Worm (Caenorhabditis elegans) whole organism, young adult: ENCODE measurements around the gene C31H2.3.

Experiments
- B0019.2 ChIP-seq: fragments of 200-800 bp; sonication (Bioruptor generic); conservative IDR thresholded peaks from 2 replicates; pipeline ENCODE4 v1.3.6; 2022; ENCODE audit warnings: missing genetic modification reagents, missing genetic modification characterization, missing compliant biosample characterization
- B0261.1 ChIP-seq: sonication (generic microtip); optimal IDR thresholded peaks from 2 replicates; lab custom pipeline; 2016; ENCODE audit warnings: mild to moderate bottlenecking, missing genetic modification characterization, moderate library complexity, missing compliant biosample characterization
- B0336.3 ChIP-seq: fragments of 200-800 bp; sonication (Bioruptor generic); IDR thresholded peaks from 2 replicates; pipeline ENCODE4 v1.3.6; 2022; ENCODE audit warnings: missing genetic modification characterization, missing compliant biosample characterization
- F22D6.2 ChIP-seq: sonication (generic microtip); optimal IDR thresholded peaks from 2 replicates; lab custom pipeline; 2016; ENCODE audit warnings: mild to moderate bottlenecking, missing genetic modification characterization, missing compliant biosample characterization
- F33H1.4 ChIP-seq: fragments of 200-800 bp; sonication (Bioruptor generic); IDR thresholded peaks from 2 replicates; pipeline ENCODE4 v1.3.6; 2022; ENCODE audit warnings: missing genetic modification reagents, missing genetic modification characterization, missing compliant biosample characterization
- F49E8.2 ChIP-seq: sonication (generic microtip); optimal IDR thresholded peaks from 3 replicates; lab custom pipeline; 2017; ENCODE audit warnings: missing genetic modification characterization, mild to moderate bottlenecking, missing compliant biosample characterization, antibody characterized with exemption, moderate library complexity; ENCODE audit not compliant: insufficient read depth
- F57A8.1 ChIP-seq: fragments of 200-800 bp; sonication (Bioruptor generic); optimal IDR thresholded peaks from 2 replicates; lab custom pipeline; 2018; ENCODE audit warnings: mild to moderate bottlenecking, missing genetic modification characterization, moderate library complexity, missing compliant biosample characterization
- K11D2.4 ChIP-seq: fragments of 200-800 bp; sonication (Bioruptor generic); IDR thresholded peaks from 2 replicates; pipeline ENCODE4 v1.3.6; 2022; ENCODE audit warnings: missing genetic modification reagents, missing genetic modification characterization, missing compliant biosample characterization
- Y56A3A.18 ChIP-seq: fragments of 200-800 bp; sonication (Bioruptor generic); IDR thresholded peaks from 2 replicates; pipeline ENCODE4 v1.3.6; 2022; ENCODE audit warnings: missing genetic modification reagents, missing genetic modification characterization, missing compliant biosample characterization
- ama-1 ChIP-seq, 3 experiments: fragments of 150-350 bp in 1 of 3; sonication (generic microtip) in 2 of 3; optimal IDR thresholded peaks; 2 replicates each; lab custom pipeline; 2014 to 2018; ENCODE audit warnings: missing biosample characterization in 2 of 3, missing genetic modification characterization in 2 of 3, missing genetic modification reagents in 2 of 3
- athp-1 ChIP-seq: sonication (generic microtip); optimal IDR thresholded peaks from 2 replicates; lab custom pipeline; 2017; ENCODE audit warnings: mild to moderate bottlenecking, missing genetic modification characterization, missing compliant biosample characterization
- ccch-3 ChIP-seq: fragments of 200-800 bp; sonication (Bioruptor generic); optimal IDR thresholded peaks from 2 replicates; lab custom pipeline; 2018; ENCODE audit warnings: mild to moderate bottlenecking, missing genetic modification characterization, missing compliant biosample characterization
- cebp-2 ChIP-seq: fragments of 200-800 bp; sonication (Bioruptor generic); IDR thresholded peaks from 2 replicates; pipeline ENCODE4 v1.3.6; 2022; ENCODE audit warnings: missing genetic modification characterization, missing compliant biosample characterization
- ceh-27 ChIP-seq: fragments of 200-800 bp; sonication (Bioruptor generic); optimal IDR thresholded peaks from 2 replicates; lab custom pipeline; 2018; ENCODE audit warnings: mild to moderate bottlenecking, missing genetic modification characterization, moderate library complexity, missing compliant biosample characterization
- ceh-79 ChIP-seq: sonication (generic microtip); optimal IDR thresholded peaks from 2 replicates; lab custom pipeline; 2017; ENCODE audit warnings: mild to moderate bottlenecking, missing genetic modification characterization, missing compliant biosample characterization
- die-1 ChIP-seq: sonication (generic microtip); optimal IDR thresholded peaks from 2 replicates; lab custom pipeline; 2016; ENCODE audit warnings: missing genotype, mild to moderate bottlenecking, missing genetic modification characterization, missing compliant biosample characterization
- dox-1 ChIP-seq: fragments of 200-800 bp; sonication (Bioruptor generic); IDR thresholded peaks from 2 replicates; pipeline ENCODE4 v1.3.6; 2022; ENCODE audit warnings: missing genetic modification reagents, missing genetic modification characterization, missing compliant biosample characterization
- egl-18 ChIP-seq: fragments of 200-800 bp; sonication (Bioruptor generic); IDR thresholded peaks from 2 replicates; pipeline ENCODE4 v1.3.6; 2022; ENCODE audit warnings: missing genetic modification reagents, missing genetic modification characterization, missing compliant biosample characterization
- ets-4 ChIP-seq: fragments of 200-800 bp; sonication (Bioruptor generic); optimal IDR thresholded peaks from 2 replicates; lab custom pipeline; 2018; ENCODE audit warnings: mild to moderate bottlenecking, missing genetic modification characterization, missing compliant biosample characterization
- fkh-3 ChIP-seq: sonication (generic microtip); optimal IDR thresholded peaks from 2 replicates; lab custom pipeline; 2016; ENCODE audit warnings: mild to moderate bottlenecking, missing genetic modification characterization, missing compliant biosample characterization
- him-1 ChIP-seq: sonication (generic microtip); optimal IDR thresholded peaks from 2 replicates; lab custom pipeline; 2016; ENCODE audit warnings: missing genotype, missing genetic modification reagents, missing genetic modification characterization, missing compliant biosample characterization
- hlh-26 ChIP-seq: fragments of 200-800 bp; sonication (Bioruptor generic); conservative IDR thresholded peaks from 2 replicates; pipeline ENCODE4 v1.3.6; 2022; ENCODE audit warnings: missing genetic modification reagents, missing genetic modification characterization, missing compliant biosample characterization
- hmg-20 ChIP-seq: fragments of 200-800 bp; sonication (Bioruptor generic); IDR thresholded peaks from 2 replicates; pipeline ENCODE4 v1.3.6; 2022; ENCODE audit warnings: missing genetic modification reagents, missing genetic modification characterization, missing compliant biosample characterization
- lag-1 ChIP-seq: fragments of 200-800 bp; sonication (Bioruptor generic); IDR thresholded peaks from 2 replicates; pipeline ENCODE4 v1.3.6; 2022; ENCODE audit warnings: missing genetic modification reagents, missing genetic modification characterization, missing compliant biosample characterization
- lin-35 ChIP-seq, 3 experiments: fragments of 150-350 bp in 2 of 3; sonication (generic microtip) in 1 of 3; optimal IDR thresholded peaks; 2 replicates each; lab custom pipeline; 2014 to 2018; ENCODE audit warnings: missing biosample characterization in 3 of 3, missing genetic modification characterization in 3 of 3, missing genetic modification reagents in 3 of 3
- lin-40 ChIP-seq: sonication (generic microtip); optimal IDR thresholded peaks from 2 replicates; lab custom pipeline; 2016; ENCODE audit warnings: missing genetic modification characterization, mild to moderate bottlenecking, missing compliant biosample characterization, missing genotype, missing genetic modification reagents
- lsl-1 ChIP-seq: fragments of 200-800 bp; sonication (Bioruptor generic); optimal IDR thresholded peaks from 2 replicates; lab custom pipeline; 2018; ENCODE audit warnings: mild to moderate bottlenecking, missing genetic modification characterization, moderate library complexity, missing compliant biosample characterization
- lsy-27 ChIP-seq: sonication (generic microtip); optimal IDR thresholded peaks from 2 replicates; lab custom pipeline; 2017; ENCODE audit warnings: missing genetic modification characterization, mild to moderate bottlenecking, missing compliant biosample characterization, antibody characterized with exemption, missing genotype, borderline replicate concordance; ENCODE audit not compliant: insufficient read depth
- madf-3 ChIP-seq: fragments of 200-800 bp; sonication (Bioruptor generic); IDR thresholded peaks from 2 replicates; pipeline ENCODE4 v1.3.6; 2022; ENCODE audit warnings: missing genetic modification reagents, missing genetic modification characterization, missing compliant biosample characterization
- madf-6 ChIP-seq: fragments of 200-800 bp; sonication (Bioruptor generic); IDR thresholded peaks from 2 replicates; pipeline ENCODE4 v1.3.6; 2022; ENCODE audit warnings: missing genetic modification reagents, missing genetic modification characterization, missing compliant biosample characterization
- mes-4 ChIP-seq: sonication (generic microtip); optimal IDR thresholded peaks from 2 replicates; lab custom pipeline; 2016; ENCODE audit warnings: missing genotype, missing genetic modification characterization, missing compliant biosample characterization
- mxl-1 ChIP-seq: sonication (generic microtip); optimal IDR thresholded peaks from 2 replicates; lab custom pipeline; 2016; ENCODE audit warnings: missing genetic modification characterization, missing compliant biosample characterization
- nfya-2 ChIP-seq: fragments of 200-800 bp; sonication (Bioruptor generic); IDR thresholded peaks from 2 replicates; pipeline ENCODE4 v1.3.6; 2022; ENCODE audit warnings: missing genetic modification reagents, missing genetic modification characterization, missing compliant biosample characterization
- nhr-80 ChIP-seq: sonication (generic microtip); optimal IDR thresholded peaks from 2 replicates; lab custom pipeline; 2016; ENCODE audit warnings: missing genetic modification characterization, missing compliant biosample characterization
- sea-2 ChIP-seq: fragments of 200-800 bp; sonication (Bioruptor generic); IDR thresholded peaks from 2 replicates; pipeline ENCODE4 v1.3.6; 2022; ENCODE audit warnings: missing genetic modification characterization, missing compliant biosample characterization
- snpc-4 ChIP-seq, 5 experiments: fragments of 150-350 bp in 1 of 5; sonication (generic microtip) in 4 of 5; optimal IDR thresholded peaks; 2 replicates each; lab custom pipeline; 2014 to 2018; ENCODE audit warnings: missing genetic modification characterization in 5 of 5, missing biosample characterization in 3 of 5, antibody characterized with exemption in 2 of 5, mild to moderate bottlenecking in 2 of 5, missing compliant biosample characterization in 2 of 5, missing genotype in 2 of 5, moderate library complexity in 2 of 5, missing genetic modification reagents in 1 of 5
- tlf-1 ChIP-seq: fragments of 200-800 bp; sonication (Bioruptor generic); optimal IDR thresholded peaks from 2 replicates; lab custom pipeline; 2018; ENCODE audit warnings: mild to moderate bottlenecking, missing genetic modification characterization, missing compliant biosample characterization
- unc-62 ChIP-seq: fragments of 150-350 bp; optimal IDR thresholded peaks from 2 replicates; lab custom pipeline; 2014; ENCODE audit warnings: missing biosample characterization, missing genetic modification reagents, missing genetic modification characterization
- ztf-25 ChIP-seq: fragments of 200-800 bp; sonication (Bioruptor generic); IDR thresholded peaks from 2 replicates; pipeline ENCODE4 v1.3.6; 2022; ENCODE audit warnings: missing genetic modification reagents, missing genetic modification characterization, missing compliant biosample characterization
- ztf-26 ChIP-seq: sonication (generic microtip); optimal IDR thresholded peaks from 2 replicates; lab custom pipeline; 2017; ENCODE audit warnings: missing genetic modification characterization, missing compliant biosample characterization
- ztf-6 ChIP-seq: fragments of 200-800 bp; sonication (Bioruptor generic); IDR thresholded peaks from 2 replicates; pipeline ENCODE4 v1.3.6; 2022; ENCODE audit warnings: missing genetic modification reagents, missing genetic modification characterization, missing compliant biosample characterization

Gene C31H2.3

ce11 chrX:5188977-5189376 lies 34.8 kb upstream of the C31H2.3 start, which contains the start of gene zig-6:
TSS of gene zig-6 (minus strand) at chrX:5189077.
- no peak for TF ChIP-seq unc-62 (GFP tag; lab: Kevin White, UChicago)
- TF ChIP-seq ceh-27 (GFP tag; lab: Kevin White, UChicago): no peak
- no peak for TF ChIP-seq dox-1 (GFP tag; lab: Robert Waterston, UW)
- TF ChIP-seq snpc-4 (GFP tag; optimal IDR thresholded peaks at IDR 0.05; lab: Kevin White, UChicago): no peak
- TF ChIP-seq snpc-4 (tag; optimal IDR thresholded peaks at IDR 0.05; lab: Kevin White, UChicago): no peak
- no peak for TF ChIP-seq athp-1 (tag; lab: Kevin White, UChicago)
- TF ChIP-seq B0336.3 (GFP tag; lab: Robert Waterston, UW): no peak
- no peak for TF ChIP-seq lsl-1 (GFP tag; lab: Kevin White, UChicago)
- TF ChIP-seq hmg-20 (GFP tag; lab: Robert Waterston, UW): no peak
- TF ChIP-seq, all 124 proteins: peak for 0

ce11 chrX:5183931-5184330 lies 29.8 kb upstream of the C31H2.3 start, which contains the start of gene T03G11.9:
TSS of gene T03G11.9 (plus strand) at chrX:5184231.
- TF ChIP-seq madf-3 (no peak), lin-40 (tag; lab: Kevin White, UChicago) (no peak), lin-35 (GFP tag; optimal IDR thresholded peaks at IDR 0.05; lab: Kevin White, UChicago) (no peak), F57A8.1 (GFP tag; lab: Kevin White, UChicago) (no peak), nfya-2 (GFP tag; lab: Robert Waterston, UW) (no peak), him-1 (no peak), ztf-25 (GFP tag; lab: Robert Waterston, UW) (no peak), F33H1.4 (GFP tag; lab: Robert Waterston, UW) (no peak), lag-1 (GFP tag; lab: Robert Waterston, UW) (no peak), tlf-1 (GFP tag; lab: Kevin White, UChicago) (no peak), F22D6.2 (tag; lab: Kevin White, UChicago) (no peak), hlh-26 (no peak), ztf-6 (GFP tag; lab: Robert Waterston, UW) (no peak), die-1 (tag; lab: Kevin White, UChicago) (no peak), ztf-26 (tag; lab: Kevin White, UChicago) (no peak), ama-1 (optimal IDR thresholded peaks at IDR 0.05; lab: Kevin White, UChicago) (no peak), ama-1 (GFP tag; optimal IDR thresholded peaks at IDR 0.05; lab: Kevin White, UChicago) (no peak), F49E8.2 (tag; lab: Kevin White, UChicago) (no peak), Y56A3A.18 (GFP tag; lab: Robert Waterston, UW) (no peak), nhr-80 (tag; lab: Kevin White, UChicago) (no peak)
- TF ChIP-seq, all 124 proteins: peak for 0

- TF ChIP-seq lsy-27: no peak
- TF ChIP-seq fkh-3 (tag; lab: Kevin White, UChicago): no peak
- no peak for TF ChIP-seq cebp-2
- no peak for TF ChIP-seq hlh-26
- no peak for TF ChIP-seq madf-6
- TF ChIP-seq mxl-1 (tag; lab: Kevin White, UChicago): no peak
- no peak for TF ChIP-seq B0261.1 (tag; lab: Kevin White, UChicago)
- no peak for TF ChIP-seq sea-2
- TF ChIP-seq ztf-6 (GFP tag; lab: Robert Waterston, UW): no peak
- TF ChIP-seq egl-18 (GFP tag; lab: Robert Waterston, UW): no peak
- TF ChIP-seq ccch-3 (GFP tag; lab: Kevin White, UChicago): no peak
- no peak for TF ChIP-seq ceh-79
- no peak for TF ChIP-seq ets-4 (GFP tag; lab: Kevin White, UChicago)
- TF ChIP-seq K11D2.4 (GFP tag; lab: Robert Waterston, UW): no peak
- no peak for TF ChIP-seq B0019.2 (GFP tag; lab: Robert Waterston, UW)
- TF ChIP-seq mes-4 (tag; lab: Kevin White, UChicago): no peak
These were observed 25.7 kb upstream of the C31H2.3 start, which contains the start of gene sru-48 for ce11 chrX:5179874-5180273. TSS of gene sru-48 (plus strand) at chrX:5180174.
